Fruit fly (Drosophila melanogaster) S2 (cell line): ENCODE data around the gene Nazo.
A peak's percentile ranks its signal among the peaks of the same experiment; 100 is the strongest.

Source experiments
- CG8478 ChIP-seq: fragments of >200 bp; optimal IDR thresholded peaks from 2 replicates; lab custom pipeline; 2018
- CTCF ChIP-seq, 2 experiments: fragments of >200 bp; optimal IDR thresholded peaks; 2 replicates each; lab custom pipeline; 2018

The Nazo gene

dm6 chr3R:8287697-8288096, at the start of gene Nazo:
Nazo (plus strand) TSS chr3R:8287876.
- no peak for TF ChIP-seq CTCF (optimal IDR thresholded peaks at IDR 0.05; lab: Kevin White, UChicago)

dm6 chr3R:8239472-8240301, 48.0 kb upstream of the Nazo start:
- TF ChIP-seq CG8478 (lab: Kevin White, UChicago) (no peak), CTCF (optimal IDR thresholded peaks at IDR 0.05; lab: Kevin White, UChicago) (no peak)

- peak in 1 of 2 experiments; percentile 27 for TF ChIP-seq CTCF (optimal IDR thresholded peaks at IDR 0.05; lab: Kevin White, UChicago)
- no peak for TF ChIP-seq CG8478 (lab: Kevin White, UChicago)
Measured at dm6 chr3R:8240302-8240682, 47.4 kb upstream of the Nazo start, which contains the start of gene Ada2b. Ada2b (minus strand) TSS chr3R:8240515.

dm6 chr3R:8243720-8244119, 44.0 kb upstream of the Nazo start, which contains the start of the genes CG9636, CG18749 and CG33722:
CG9636 (minus strand) TSS chr3R:8243792.
CG18749 (plus strand) TSS chr3R:8244055.
CG33722 (plus strand) TSS chr3R:8244055.
- TF ChIP-seq CG8478 (lab: Kevin White, UChicago) (no peak), CTCF (optimal IDR thresholded peaks at IDR 0.05; lab: Kevin White, UChicago) (no peak)

dm6 chr3R:8248138-8248537, 39.5 kb upstream of the Nazo start, which contains the start of gene CG15864:
CG15864 (plus strand) TSS chr3R:8248438.
- TF ChIP-seq CTCF (optimal IDR thresholded peaks at IDR 0.05; lab: Kevin White, UChicago) (no peak), CG8478 (lab: Kevin White, UChicago) (no peak)

- TF ChIP-seq CG8478 (lab: Kevin White, UChicago) (no peak), CTCF (optimal IDR thresholded peaks at IDR 0.05; lab: Kevin White, UChicago) (no peak)
Measured at dm6 chr3R:8250166-8250733, 37.4 kb upstream of the Nazo start, which contains the start of gene mtg. mtg (plus strand) TSS chr3R:8250497.

- no peak for TF ChIP-seq CTCF (optimal IDR thresholded peaks at IDR 0.05; lab: Kevin White, UChicago)
- TF ChIP-seq CG8478 (lab: Kevin White, UChicago) = no peak
Measured at dm6 chr3R:8251532-8251931, 36.1 kb upstream of the Nazo start.

dm6 chr3R:8254347-8254746, 33.3 kb upstream of the Nazo start:
- TF ChIP-seq CTCF (optimal IDR thresholded peaks at IDR 0.05; lab: Kevin White, UChicago) (no peak), CG8478 (lab: Kevin White, UChicago) (no peak)

dm6 chr3R:8256040-8256439, 31.6 kb upstream of the Nazo start:
- TF ChIP-seq CTCF (optimal IDR thresholded peaks at IDR 0.05; lab: Kevin White, UChicago) (no peak), CG8478 (lab: Kevin White, UChicago) (no peak)

- no peak for TF ChIP-seq CTCF (optimal IDR thresholded peaks at IDR 0.05; lab: Kevin White, UChicago)
- no peak for TF ChIP-seq CG8478 (lab: Kevin White, UChicago)
Measured at dm6 chr3R:8261634-8262033, 26.0 kb upstream of the Nazo start.

- TF ChIP-seq CTCF (optimal IDR thresholded peaks at IDR 0.05; lab: Kevin White, UChicago) (peak in 1 of 2 experiments; percentile 22), CG8478 (lab: Kevin White, UChicago) (no peak)
Measured at dm6 chr3R:8264302-8265080, 23.2 kb upstream of the Nazo start, which contains the start of the genes RPA1 and Mcm2. RPA1 (minus strand) TSS chr3R:8264451. Mcm2 (plus strand) TSS chr3R:8264970.

- TF ChIP-seq CTCF (optimal IDR thresholded peaks at IDR 0.05; lab: Kevin White, UChicago) (peak; percentile 38 to 55), CG8478 (lab: Kevin White, UChicago) (no peak)
Measured at dm6 chr3R:8269740-8270139, 17.9 kb upstream of the Nazo start, which contains the start of gene CG9630. CG9630 (minus strand) TSS chr3R:8269896.

dm6 chr3R:8272573-8273165, 15.0 kb upstream of the Nazo start:
- TF ChIP-seq CTCF (optimal IDR thresholded peaks at IDR 0.05; lab: Kevin White, UChicago) = no peak
- TF ChIP-seq CG8478 (lab: Kevin White, UChicago) = no peak

- TF ChIP-seq CG8478 (lab: Kevin White, UChicago) = no peak
- TF ChIP-seq CTCF (optimal IDR thresholded peaks at IDR 0.05; lab: Kevin White, UChicago) = no peak
Measured at dm6 chr3R:8275031-8275430, 12.6 kb upstream of the Nazo start.
